Fruit fly (Drosophila melanogaster) whole organism, embryonic: ENCODE results near the gene CG12057.

Source experiments
- ATbp ChIP-seq: fragments of 200-800 bp; sonication (Bioruptor generic); optimal IDR thresholded peaks from 2 replicates; lab custom pipeline; 2017; ENCODE audit warnings: missing biosample characterization, mild to moderate bottlenecking, missing genetic modification characterization, missing genetic modification reagents
- Adf1 ChIP-seq: fragments of 200-800 bp; sonication (Bioruptor generic); IDR thresholded peaks from 2 replicates; pipeline ENCODE4 v1.3.6; 2022; ENCODE audit warnings: missing biosample characterization, missing genetic modification characterization
- Aef1 ChIP-seq: fragments of 200-800 bp; sonication (Bioruptor generic); IDR thresholded peaks from 3 replicates; pipeline ENCODE4 v1.3.6; 2022; ENCODE audit warnings: missing biosample characterization, missing genetic modification characterization
- CG10147 ChIP-seq: fragments of 200-800 bp; sonication (Bioruptor generic); optimal IDR thresholded peaks from 2 replicates; lab custom pipeline; 2019; ENCODE audit warnings: missing biosample characterization, mild to moderate bottlenecking, missing genetic modification characterization, moderate library complexity
- CG1024 ChIP-seq: fragments of 200-800 bp; sonication (Bioruptor generic); IDR thresholded peaks from 2 replicates; pipeline ENCODE4 v1.3.6; 2022; ENCODE audit warnings: missing biosample characterization, missing genetic modification characterization
- CG10431 ChIP-seq: fragments of 200-800 bp; sonication (Bioruptor generic); optimal IDR thresholded peaks from 3 replicates; lab custom pipeline; 2018; ENCODE audit warnings: missing biosample characterization, mild to moderate bottlenecking, missing genetic modification characterization
- CG10543 ChIP-seq: fragments of 200-800 bp; sonication (Bioruptor generic); optimal IDR thresholded peaks from 3 replicates; lab custom pipeline; 2017; ENCODE audit warnings: missing biosample characterization, mild to moderate bottlenecking, missing genetic modification characterization, moderate library complexity
- CG10654 ChIP-seq: fragments of 200-800 bp; sonication (Bioruptor generic); optimal IDR thresholded peaks from 2 replicates; lab custom pipeline; 2016; ENCODE audit warnings: missing biosample characterization, missing genetic modification characterization
- CG11093 ChIP-seq: fragments of 200-800 bp; sonication (Bioruptor generic); IDR thresholded peaks from 3 replicates; pipeline ENCODE4 v1.3.6; 2022; ENCODE audit warnings: missing biosample characterization, missing genetic modification characterization
- CG11504 ChIP-seq: fragments of 200-800 bp; sonication (Bioruptor generic); optimal IDR thresholded peaks from 3 replicates; lab custom pipeline; 2019; ENCODE audit warnings: missing biosample characterization, mild to moderate bottlenecking, missing genetic modification characterization, moderate library complexity
- CG12299 ChIP-seq: fragments of 200-800 bp; sonication (Bioruptor generic); optimal IDR thresholded peaks from 2 replicates; lab custom pipeline; 2018; ENCODE audit warnings: missing biosample characterization, mild to moderate bottlenecking, missing genetic modification characterization
- CG17361 ChIP-seq: fragments of 200-800 bp; sonication (Bioruptor generic); IDR thresholded peaks from 3 replicates; pipeline ENCODE4 v1.3.6; 2022; ENCODE audit warnings: missing biosample characterization, missing genetic modification characterization
- CG2199 ChIP-seq: fragments of 200-800 bp; sonication (Bioruptor generic); IDR thresholded peaks from 3 replicates; pipeline ENCODE4 v1.3.6; 2022; ENCODE audit warnings: missing biosample characterization, missing genetic modification characterization
- CG31224 ChIP-seq: fragments of 200-800 bp; sonication (Bioruptor generic); IDR thresholded peaks from 2 replicates; pipeline ENCODE4 v1.3.6; 2022; ENCODE audit warnings: missing biosample characterization, missing genetic modification characterization
- CG33213 ChIP-seq: fragments of 200-800 bp; sonication (Bioruptor generic); optimal IDR thresholded peaks from 3 replicates; lab custom pipeline; 2016; ENCODE audit warnings: missing biosample characterization, missing genetic modification characterization
- CG3407 ChIP-seq: fragments of 200-800 bp; sonication (Bioruptor generic); optimal IDR thresholded peaks from 2 replicates; lab custom pipeline; 2018; ENCODE audit warnings: missing biosample characterization, mild to moderate bottlenecking, missing genetic modification characterization
- CG8089 ChIP-seq: fragments of 200-800 bp; sonication (Bioruptor generic); optimal IDR thresholded peaks from 3 replicates; lab custom pipeline; 2016; ENCODE audit warnings: missing biosample characterization, missing genetic modification characterization
- CG8765 ChIP-seq: fragments of 200-800 bp; sonication (Bioruptor generic); IDR thresholded peaks from 2 replicates; pipeline ENCODE4 v1.3.6; 2022; ENCODE audit warnings: missing biosample characterization, missing genetic modification characterization
- CG9727 ChIP-seq: fragments of 200-800 bp; sonication (Bioruptor generic); optimal IDR thresholded peaks from 3 replicates; lab custom pipeline; 2017; ENCODE audit warnings: missing biosample characterization, mild to moderate bottlenecking, missing genetic modification characterization
- CG9797 ChIP-seq: fragments of 200-800 bp; sonication (Bioruptor generic); optimal IDR thresholded peaks from 3 replicates; lab custom pipeline; 2018; ENCODE audit warnings: missing biosample characterization, mild to moderate bottlenecking, missing genetic modification characterization
- CG9817 ChIP-seq: fragments of 200-800 bp; sonication (Bioruptor generic); optimal IDR thresholded peaks from 2 replicates; lab custom pipeline; 2018; ENCODE audit warnings: missing biosample characterization, mild to moderate bottlenecking, missing genetic modification characterization, moderate library complexity
- CoRest ChIP-seq: fragments of 200-800 bp; sonication (Bioruptor generic); optimal IDR thresholded peaks from 3 replicates; lab custom pipeline; 2018; ENCODE audit warnings: missing biosample characterization, mild to moderate bottlenecking, missing genetic modification characterization, moderate library complexity
- Drgx ChIP-seq: fragments of 200-800 bp; sonication (Bioruptor generic); IDR thresholded peaks from 2 replicates; pipeline ENCODE4 v1.3.6; 2022; ENCODE audit warnings: missing biosample characterization, missing genetic modification characterization
- Gug ChIP-seq: fragments of 200-800 bp; sonication (Bioruptor generic); IDR thresholded peaks from 4 replicates; pipeline ENCODE4 v1.3.6; 2022; ENCODE audit warnings: missing biosample characterization, missing genetic modification characterization
- HLHmδ ChIP-seq: fragments of 200-800 bp; sonication (Bioruptor generic); optimal IDR thresholded peaks from 2 replicates; lab custom pipeline; 2018; ENCODE audit warnings: missing biosample characterization, mild to moderate bottlenecking, missing genetic modification characterization, moderate library complexity
- Hr39 ChIP-seq: fragments of >200 bp; optimal IDR thresholded peaks from 2 replicates; lab custom pipeline; 2017
- Hr78 ChIP-seq, 2 experiments: fragments of 200-800 bp in 1 of 2; fragments of >200 bp in 1 of 2; sonication (Bioruptor generic) in 1 of 2; optimal IDR thresholded peaks; 2 replicates each; lab custom pipeline; 2017 to 2019; ENCODE audit warnings: missing biosample characterization in 2 of 2, missing genetic modification characterization in 2 of 2, mild to moderate bottlenecking in 1 of 2, moderate library complexity in 1 of 2
- Kr ChIP-seq: fragments of 200-800 bp; sonication (Bioruptor generic); optimal IDR thresholded peaks from 2 replicates; lab custom pipeline; 2017; ENCODE audit warnings: missing biosample characterization, mild to moderate bottlenecking, missing genetic modification characterization
- Meics ChIP-seq: fragments of 200-800 bp; sonication (Bioruptor generic); optimal IDR thresholded peaks from 2 replicates; lab custom pipeline; 2017; ENCODE audit warnings: missing biosample characterization, mild to moderate bottlenecking, missing genetic modification characterization
- Myb ChIP-seq: fragments of 200-800 bp; sonication (Bioruptor generic); optimal IDR thresholded peaks from 2 replicates; lab custom pipeline; 2016; ENCODE audit warnings: missing biosample characterization, missing genetic modification characterization
- NC2β ChIP-seq: fragments of 200-800 bp; sonication (Bioruptor generic); optimal IDR thresholded peaks from 2 replicates; lab custom pipeline; 2016; ENCODE audit warnings: missing biosample characterization, missing genetic modification characterization
- Oli ChIP-seq: fragments of 200-800 bp; sonication (Bioruptor generic); optimal IDR thresholded peaks from 2 replicates; lab custom pipeline; 2018; ENCODE audit warnings: missing biosample characterization, mild to moderate bottlenecking, missing genetic modification characterization, moderate library complexity
- Xbp1 ChIP-seq: fragments of 200-800 bp; sonication (Bioruptor generic); optimal IDR thresholded peaks from 3 replicates; lab custom pipeline; 2016; ENCODE audit warnings: missing biosample characterization, mild to moderate bottlenecking, missing genetic modification characterization
- ash1 ChIP-seq: fragments of 200-800 bp; sonication (Bioruptor generic); optimal IDR thresholded peaks from 2 replicates; lab custom pipeline; 2018; ENCODE audit warnings: missing biosample characterization, mild to moderate bottlenecking, missing genetic modification characterization
- ato ChIP-seq: fragments of 200-800 bp; sonication (Bioruptor generic); IDR thresholded peaks from 2 replicates; pipeline ENCODE4 v1.3.6; 2022; ENCODE audit warnings: missing biosample characterization, missing genetic modification characterization; ENCODE audit not compliant: partially characterized antibody
- dysf ChIP-seq: fragments of 200-800 bp; sonication (Bioruptor generic); IDR thresholded peaks from 3 replicates; pipeline ENCODE4 v1.3.6; 2022; ENCODE audit warnings: missing biosample characterization, missing genetic modification characterization
- esg ChIP-seq: fragments of 200-800 bp; sonication (Bioruptor generic); conservative IDR thresholded peaks from 2 replicates; pipeline ENCODE4 v1.3.6; 2022; ENCODE audit warnings: missing biosample characterization, missing genetic modification characterization
- fd102C ChIP-seq: fragments of 200-800 bp; sonication (Bioruptor generic); optimal IDR thresholded peaks from 2 replicates; lab custom pipeline; 2018; ENCODE audit warnings: missing biosample characterization, mild to moderate bottlenecking, missing genetic modification characterization, moderate library complexity
- fd64A ChIP-seq: fragments of 200-800 bp; sonication (Bioruptor generic); optimal IDR thresholded peaks from 3 replicates; lab custom pipeline; 2018; ENCODE audit warnings: missing biosample characterization, mild to moderate bottlenecking, missing genetic modification characterization
- gcm2 ChIP-seq: fragments of 200-800 bp; sonication (Bioruptor generic); optimal IDR thresholded peaks from 2 replicates; lab custom pipeline; 2016; ENCODE audit warnings: missing biosample characterization, missing genetic modification characterization
- hb ChIP-seq: fragments of 200-800 bp; sonication (Bioruptor generic); IDR thresholded peaks from 3 replicates; pipeline ENCODE4 v1.3.6; 2022; ENCODE audit warnings: missing biosample characterization, missing genetic modification characterization; ENCODE audit not compliant: partially characterized antibody
- hth ChIP-seq: fragments of >200 bp; optimal IDR thresholded peaks from 2 replicates; lab custom pipeline; 2017; ENCODE audit warnings: inconsistent platforms
- insv ChIP-seq, 2 experiments: fragments of 200-800 bp; sonication (Bioruptor generic); optimal IDR thresholded peaks; 3 replicates each; lab custom pipeline; 2016 to 2018; ENCODE audit warnings: missing biosample characterization in 2 of 2, missing genetic modification characterization in 2 of 2
- lola ChIP-seq, 3 experiments: fragments of >200 bp in 2 of 3; fragments of 200-800 bp in 1 of 3; sonication (Bioruptor generic) in 1 of 3; optimal IDR thresholded peaks; 2 replicates each; lab custom pipeline; 2017 to 2019; ENCODE audit warnings: missing biosample characterization in 3 of 3, missing genetic modification characterization in 3 of 3, mild to moderate bottlenecking in 1 of 3, moderate library complexity in 1 of 3
- pfk ChIP-seq: fragments of 200-800 bp; sonication (Bioruptor generic); optimal IDR thresholded peaks from 2 replicates; lab custom pipeline; 2018; ENCODE audit warnings: missing biosample characterization, mild to moderate bottlenecking, missing genetic modification characterization, moderate library complexity
- pita ChIP-seq: fragments of 200-800 bp; sonication (Bioruptor generic); optimal IDR thresholded peaks from 2 replicates; lab custom pipeline; 2017; ENCODE audit warnings: missing biosample characterization, mild to moderate bottlenecking, missing genetic modification characterization
- sens-2 ChIP-seq: fragments of 200-800 bp; sonication (Bioruptor generic); IDR thresholded peaks from 2 replicates; pipeline ENCODE4 v1.3.6; 2022; ENCODE audit warnings: missing biosample characterization, missing genetic modification characterization
- sim ChIP-seq: fragments of 200-800 bp; sonication (Bioruptor generic); IDR thresholded peaks from 2 replicates; pipeline ENCODE4 v1.3.6; 2022; ENCODE audit warnings: missing biosample characterization, missing genetic modification characterization
- sisA ChIP-seq: fragments of 200-800 bp; sonication (Bioruptor generic); IDR thresholded peaks from 2 replicates; pipeline ENCODE4 v1.3.6; 2022; ENCODE audit warnings: missing biosample characterization, missing genetic modification characterization

CG12057 gene

DNA sequence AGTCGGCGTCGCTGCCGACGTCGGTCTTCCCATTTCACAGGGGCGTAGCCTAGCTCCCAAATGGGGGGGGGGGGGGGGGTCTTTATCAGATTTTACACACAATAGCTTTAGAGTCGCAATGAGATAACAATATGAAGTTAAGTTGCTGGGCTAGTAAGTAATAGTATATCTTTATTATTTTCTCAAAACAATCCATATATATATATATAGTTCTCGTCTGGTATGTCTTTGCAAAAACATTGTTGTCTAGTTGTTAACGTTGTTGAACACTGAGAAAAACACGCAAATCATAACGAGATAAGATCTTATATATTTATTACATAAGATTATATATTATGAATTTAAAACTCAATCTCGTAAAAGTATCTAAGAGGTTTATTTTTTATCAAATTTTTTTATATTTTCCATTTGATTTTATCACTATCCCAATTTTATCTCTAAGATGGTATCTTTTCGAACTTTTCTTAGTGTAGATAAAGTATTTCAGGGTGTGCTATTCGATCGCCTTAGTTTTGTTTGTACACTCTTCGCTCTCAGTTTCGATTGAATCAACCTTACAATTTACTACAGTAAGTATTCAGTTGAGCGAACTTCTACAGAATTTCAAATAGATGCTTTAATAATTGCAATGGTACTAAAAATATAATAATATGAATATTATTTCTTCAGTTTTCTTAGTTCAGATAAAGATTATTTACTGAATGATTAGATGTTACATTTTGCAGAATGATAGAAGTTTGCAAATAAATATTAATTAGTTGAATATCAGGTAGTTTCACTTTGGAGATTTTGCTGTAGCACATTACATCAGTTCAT lies 10.6 kb downstream of the CG12057 start (continued):
- TF ChIP-seq pita (GFP tag; lab: Kevin White, UChicago) (no peak), Kr (no peak), lola (GFP tag; optimal IDR thresholded peaks at IDR 0.05; lab: Kevin White, UChicago) (peak in 1 of 3 experiments; percentile 35), ato (no peak), CG11504 (peak; percentile 64), Hr39 (no peak), Adf1 (peak; percentile 96), CG3407 (GFP tag; lab: Kevin White, UChicago) (no peak), CG17361 (GFP tag; lab: Robert Waterston, UW) (peak; percentile 79; the same call in 2 of the 3 replicates), CG31224 (peak; percentile 89), Drgx (peak; percentile 83), Hr78 (GFP tag; optimal IDR thresholded peaks at IDR 0.05; lab: Kevin White, UChicago) (no peak), CG10654 (GFP tag; lab: Kevin White, UChicago) (no peak), CG9817 (peak; percentile 81), CG12299 (tag; lab: Kevin White, UChicago) (peak; percentile 55), dysf (GFP tag; lab: Robert Waterston, UW) (peak; percentile 91), CG10431 (GFP tag; lab: Kevin White, UChicago) (no peak), NC2β (no peak), ash1 (GFP tag; lab: Kevin White, UChicago) (peak; percentile 81), Meics (GFP tag; lab: Kevin White, UChicago) (peak; percentile 93), Xbp1 (peak; percentile 50), ATbp (GFP tag; lab: Kevin White, UChicago) (peak; percentile 19), gcm2 (GFP tag; lab: Kevin White, UChicago) (no peak), sim (GFP tag; lab: Robert Waterston, UW) (0 out of 2 replicates have a peak, but pooled peaks have one; percentile 22), sisA (GFP tag; lab: Robert Waterston, UW) (peak; percentile 61), Oli (tag; lab: Kevin White, UChicago) (peak; percentile 61), CG8089 (no peak), HLHmδ (no peak), fd102C (GFP tag; lab: Kevin White, UChicago) (no peak), esg (GFP tag; lab: Robert Waterston, UW) (peak; percentile 69), CG8765 (peak; percentile 56; the same call in 1 of the 2 replicates), CG11093 (GFP tag; lab: Robert Waterston, UW) (peak; percentile 62; the same call in 1 of the 3 replicates), fd64A (GFP tag; lab: Kevin White, UChicago) (no peak), Gug (peak; percentile 94), CG2199 (GFP tag; lab: Robert Waterston, UW) (no peak), hth (no peak), sens-2 (GFP tag; lab: Robert Waterston, UW) (no peak), insv (GFP tag; optimal IDR thresholded peaks at IDR 0.05; lab: Kevin White, UChicago) (peak in 1 of 2 experiments; percentile 15), CG10543 (GFP tag; lab: Kevin White, UChicago) (peak; percentile 76), Aef1 (GFP tag; lab: Robert Waterston, UW) (peak; percentile 71; the same call in 2 of the 3 replicates), pfk (no peak), CG9727 (peak; percentile 78), hb (no peak), CG9797 (GFP tag; lab: Kevin White, UChicago) (no peak), CG1024 (GFP tag; lab: Robert Waterston, UW) (no peak), CoRest (tag; lab: Kevin White, UChicago) (peak; percentile 76), Myb (GFP tag; lab: Kevin White, UChicago) (peak; percentile 28), CG10147 (GFP tag; lab: Kevin White, UChicago) (peak; percentile 35), CG33213 (GFP tag; lab: Kevin White, UChicago) (no peak)
